Worm (Caenorhabditis elegans): Measurements from ENCODE around the gene C01G5.9.
A peak's percentile ranks its signal among the peaks of the same experiment; 100 is the strongest.

Gene C01G5.9

DNA sequence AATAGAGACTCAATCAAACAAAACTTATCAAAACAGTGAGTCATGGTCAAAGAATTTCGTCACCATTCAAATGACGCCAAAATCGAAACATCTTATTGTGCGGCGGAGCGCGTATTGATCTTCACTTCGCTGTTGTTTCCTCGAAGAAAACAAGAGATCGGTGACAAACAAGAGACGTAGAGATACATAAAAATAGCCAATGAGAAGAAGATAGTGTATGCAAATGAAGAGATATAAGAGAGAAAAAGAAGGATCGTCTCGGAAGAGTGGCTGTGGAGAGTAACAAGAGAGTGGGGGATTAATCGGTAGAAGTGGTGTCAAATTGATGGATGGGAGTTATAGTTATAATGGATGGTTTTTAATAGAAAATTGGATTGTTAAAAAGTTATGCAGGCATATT, 44.9 kb upstream of the C01G5.9 start (continued):
- TF ChIP-seq gmeb-1 (tag; optimal IDR thresholded peaks at IDR 0.05) (no peak), Y55F3AM.14 (GFP tag; optimal IDR thresholded peaks at IDR 0.05) (no peak)

DNA sequence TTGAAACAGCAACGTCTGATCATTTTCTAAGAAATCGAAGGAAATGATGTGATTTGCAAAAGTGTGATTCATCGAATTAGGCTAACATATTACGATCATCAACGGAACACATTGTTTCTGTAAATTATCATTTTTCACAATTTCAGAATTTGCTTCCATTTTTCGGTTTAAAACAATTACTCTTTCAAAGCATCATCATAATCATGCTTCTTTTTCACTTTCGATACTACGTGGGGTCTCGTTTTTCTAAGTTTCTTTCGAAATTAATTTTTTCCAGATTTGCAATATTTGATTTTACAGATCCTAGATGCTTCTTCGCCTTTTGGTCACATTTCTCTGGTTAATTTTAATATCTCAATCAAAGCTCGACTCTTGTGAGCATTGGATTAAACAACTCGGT, 39.5 kb upstream of the C01G5.9 start, which contains the start of gene tyr-6:
TSS of gene tyr-6 (plus strand) at position 301 of the 400 bp plus-strand sequence.
- TF ChIP-seq nhr-25 (tag; optimal IDR thresholded peaks at IDR 0.05) (no peak), snpc-4 (tag; optimal IDR thresholded peaks at IDR 0.05) (no peak), lin-39 (tag; optimal IDR thresholded peaks at IDR 0.05) (no peak), nhr-77 (tag; optimal IDR thresholded peaks at IDR 0.05) (no peak), lin-13 (GFP tag; optimal IDR thresholded peaks at IDR 0.05) (no peak), ztf-1 (GFP tag; conservative IDR thresholded peaks at IDR 0.05) (no peak), Y55F3AM.14 (GFP tag; optimal IDR thresholded peaks at IDR 0.05) (no peak), zag-1 (tag; optimal IDR thresholded peaks at IDR 0.05) (no peak), nhr-11 (tag; optimal IDR thresholded peaks at IDR 0.05) (no peak), sem-4 (tag; optimal IDR thresholded peaks at IDR 0.05) (no peak), fos-1 (tag; optimal IDR thresholded peaks at IDR 0.05) (no peak), ama-1 (optimal IDR thresholded peaks at IDR 0.05) (no peak), lin-11 (tag; optimal IDR thresholded peaks at IDR 0.05) (no peak), mdl-1 (tag; optimal IDR thresholded peaks at IDR 0.05) (no peak), peb-1 (tag; optimal IDR thresholded peaks at IDR 0.05) (no peak), skn-1 (tag; optimal IDR thresholded peaks at IDR 0.05) (no peak), C34F6.9 (tag; optimal IDR thresholded peaks at IDR 0.05) (no peak), elt-3 (tag; optimal IDR thresholded peaks at IDR 0.05) (no peak), unc-55 (GFP tag; optimal IDR thresholded peaks at IDR 0.05) (no peak), unc-39 (tag; optimal IDR thresholded peaks at IDR 0.05) (no peak)

DNA sequence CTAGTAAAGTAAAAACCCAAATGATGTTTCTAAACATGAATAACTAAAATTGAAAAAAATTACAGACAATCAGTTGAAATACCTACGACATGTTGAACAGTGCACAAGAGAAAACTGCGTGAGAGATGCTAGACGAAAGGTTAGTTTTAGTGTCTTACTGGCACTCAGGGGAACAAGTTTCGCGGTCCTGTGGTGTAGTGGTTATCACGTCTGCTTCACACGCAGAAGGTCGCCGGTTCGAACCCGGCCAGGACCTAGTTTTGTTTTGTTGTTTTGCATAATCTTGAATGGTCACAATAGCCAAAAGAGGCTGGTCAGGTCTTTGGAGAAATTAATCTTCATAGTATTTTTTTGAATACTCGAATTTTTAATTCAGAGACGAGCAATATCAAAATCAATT, 38.7 kb upstream of the C01G5.9 start:
- TF ChIP-seq gmeb-1 (tag; optimal IDR thresholded peaks at IDR 0.05) (peak; percentile 34), sma-3 (GFP tag; optimal IDR thresholded peaks at IDR 0.05) (peak; percentile 32), fos-1 (tag; optimal IDR thresholded peaks at IDR 0.05) (peak; percentile 56), mab-5 (tag; optimal IDR thresholded peaks at IDR 0.05) (no peak), crh-2 (tag; optimal IDR thresholded peaks at IDR 0.05) (peak; percentile 25), sma-9 (GFP tag; optimal IDR thresholded peaks at IDR 0.05) (peak; percentile 55), sma-9 (tag; optimal IDR thresholded peaks at IDR 0.05) (no peak), Y55F3AM.14 (GFP tag; optimal IDR thresholded peaks at IDR 0.05) (peak; percentile 28), nhr-10 (tag; optimal IDR thresholded peaks at IDR 0.05) (no peak), nhr-129 (tag; optimal IDR thresholded peaks at IDR 0.05) (peak; percentile 42)

DNA sequence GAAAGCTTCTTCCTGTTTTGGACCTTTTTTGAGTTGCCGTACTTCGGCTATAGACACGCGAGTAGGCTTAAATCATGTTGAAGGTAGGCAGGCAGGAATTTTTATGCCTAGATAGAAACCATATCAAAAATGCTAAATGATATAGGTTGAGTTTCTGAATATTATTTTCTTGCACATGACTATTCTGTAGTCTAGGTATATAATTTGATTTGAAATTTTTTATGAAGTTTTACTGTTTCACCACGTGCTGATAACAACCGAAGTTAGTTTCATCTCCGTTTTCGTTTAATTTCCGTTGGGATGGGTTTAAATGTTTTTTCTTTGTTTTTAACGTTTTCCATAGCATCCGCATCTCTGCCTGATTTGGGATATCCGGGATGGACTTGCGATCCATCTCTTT, 32.6 kb upstream of the C01G5.9 start, which contains the start of gene Y73B6BL.37:
TSS of gene Y73B6BL.37 (plus strand) at position 301 of the 400 bp plus-strand sequence.
- no peak for TF ChIP-seq ztf-1 (GFP tag; conservative IDR thresholded peaks at IDR 0.05)
- no peak for TF ChIP-seq egl-27 (tag; optimal IDR thresholded peaks at IDR 0.05)
- TF ChIP-seq alr-1 (tag; optimal IDR thresholded peaks at IDR 0.05) = no peak
- TF ChIP-seq F13H6.1 (tag; optimal IDR thresholded peaks at IDR 0.05) = no peak
- TF ChIP-seq nhr-11 (tag; optimal IDR thresholded peaks at IDR 0.05) = no peak
- no peak for TF ChIP-seq elt-3 (tag; optimal IDR thresholded peaks at IDR 0.05)
- no peak for TF ChIP-seq nhr-6 (tag; optimal IDR thresholded peaks at IDR 0.05)
- no peak for TF ChIP-seq mbf-1 (tag; optimal IDR thresholded peaks at IDR 0.05)
- no peak for TF ChIP-seq elt-1 (tag; optimal IDR thresholded peaks at IDR 0.05)
- no peak for TF ChIP-seq nhr-21 (tag; optimal IDR thresholded peaks at IDR 0.05)

DNA sequence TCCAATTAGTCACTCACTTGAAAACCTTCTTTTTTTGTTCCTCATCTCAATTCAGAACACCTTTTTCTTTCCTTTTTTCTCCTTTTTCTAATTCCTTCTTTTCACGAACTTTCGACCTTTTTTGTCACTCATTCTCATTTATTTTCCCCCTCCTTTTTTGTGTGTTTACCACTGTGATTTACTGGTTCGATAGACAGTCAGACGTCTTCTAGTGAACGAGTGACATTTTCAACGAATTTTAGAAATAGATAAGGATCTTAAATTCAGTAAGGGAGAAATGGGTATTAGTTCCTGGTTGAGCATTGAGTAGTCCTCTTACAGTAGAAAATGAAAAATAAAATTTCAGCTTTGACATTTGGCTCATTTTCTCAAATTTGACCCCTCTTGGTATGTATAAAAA, 27.8 kb upstream of the C01G5.9 start:
- no peak for TF ChIP-seq mbf-1 (tag; optimal IDR thresholded peaks at IDR 0.05)
- no peak for TF ChIP-seq ztf-1 (GFP tag; conservative IDR thresholded peaks at IDR 0.05)
- TF ChIP-seq nhr-25 (tag; optimal IDR thresholded peaks at IDR 0.05) = peak; percentile 62
- TF ChIP-seq ceh-16 (tag; optimal IDR thresholded peaks at IDR 0.05) = peak; percentile 76

DNA sequence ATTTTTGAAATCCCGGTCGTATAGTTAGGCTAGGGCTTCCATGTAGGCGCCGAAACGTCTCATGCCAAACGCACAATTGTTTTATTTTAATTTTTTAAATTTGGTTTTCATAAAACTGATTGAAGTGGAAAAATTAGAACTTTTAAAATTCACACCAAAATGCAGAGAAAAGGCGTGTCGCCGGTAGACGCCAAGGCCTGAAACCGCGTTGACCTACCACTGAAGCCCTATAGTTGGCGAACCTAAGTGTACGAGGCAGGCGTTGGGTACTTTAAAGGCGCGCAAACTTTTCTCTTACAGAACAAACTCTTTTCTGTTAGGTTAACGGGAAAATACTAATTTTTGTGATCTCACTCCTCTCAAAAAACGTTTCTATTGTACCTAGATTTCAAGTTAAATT, 26.4 kb upstream of the C01G5.9 start, which contains the start of gene Y73B6BL.44:
TSS of gene Y73B6BL.44 (plus strand) at position 301 of the 400 bp plus-strand sequence.
- TF ChIP-seq aly-2 (tag; optimal IDR thresholded peaks at IDR 0.05) = no peak
- TF ChIP-seq mdl-1 (tag; optimal IDR thresholded peaks at IDR 0.05) = no peak
- no peak for TF ChIP-seq lin-11 (tag; optimal IDR thresholded peaks at IDR 0.05)
- no peak for TF ChIP-seq Y55F3AM.14 (GFP tag; optimal IDR thresholded peaks at IDR 0.05)
- no peak for TF ChIP-seq ama-1 (optimal IDR thresholded peaks at IDR 0.05)
- TF ChIP-seq snpc-4 (tag; optimal IDR thresholded peaks at IDR 0.05) = no peak
- no peak for TF ChIP-seq sem-4 (tag; optimal IDR thresholded peaks at IDR 0.05)
- no peak for TF ChIP-seq R02D3.7 (tag; optimal IDR thresholded peaks at IDR 0.05)
- TF ChIP-seq blmp-1 (tag; optimal IDR thresholded peaks at IDR 0.05; ENCODE audit: insufficient read depth) = no peak
- TF ChIP-seq elt-3 (tag; optimal IDR thresholded peaks at IDR 0.05) = no peak
- TF ChIP-seq alr-1 (tag; optimal IDR thresholded peaks at IDR 0.05) = no peak
- no peak for TF ChIP-seq zag-1 (tag; optimal IDR thresholded peaks at IDR 0.05)
- TF ChIP-seq nhr-237 (tag; optimal IDR thresholded peaks at IDR 0.05) = no peak
- TF ChIP-seq mbf-1 (tag; optimal IDR thresholded peaks at IDR 0.05) = no peak
- no peak for TF ChIP-seq crh-2 (tag; optimal IDR thresholded peaks at IDR 0.05)
- TF ChIP-seq nhr-77 (tag; optimal IDR thresholded peaks at IDR 0.05) = no peak
- no peak for TF ChIP-seq ztf-1 (GFP tag; conservative IDR thresholded peaks at IDR 0.05)
